Worm (Caenorhabditis elegans) whole organism, mixed stage, embryonic: Measurements from ENCODE around the gene M106.8.
A peak's percentile ranks its signal among the peaks of the same experiment; 100 is the strongest.

Source experiments
- bed-3 ChIP-seq: fragments of 200-800 bp; sonication (Bioruptor generic); optimal IDR thresholded peaks from 3 replicates; lab custom pipeline; 2018; ENCODE audit warnings: mild to moderate bottlenecking, missing genetic modification characterization, moderate library complexity, missing compliant biosample characterization
- blmp-1 ChIP-seq: fragments of 150-350 bp; optimal IDR thresholded peaks from 2 replicates; lab custom pipeline; 2014; ENCODE audit warnings: missing biosample characterization, missing genetic modification characterization
- ceh-39 ChIP-seq: fragments of 150-350 bp; optimal IDR thresholded peaks from 2 replicates; lab custom pipeline; 2014; ENCODE audit warnings: missing biosample characterization, missing genetic modification characterization
- ceh-43 ChIP-seq: fragments of 200-800 bp; sonication (Bioruptor generic); optimal IDR thresholded peaks from 2 replicates; lab custom pipeline; 2018; ENCODE audit warnings: mild to moderate bottlenecking, missing genetic modification characterization, moderate library complexity, missing compliant biosample characterization
- ceh-83 ChIP-seq: fragments of 200-800 bp; sonication (Bioruptor generic); optimal IDR thresholded peaks from 2 replicates; lab custom pipeline; 2018; ENCODE audit warnings: mild to moderate bottlenecking, missing genetic modification characterization, missing compliant biosample characterization
- ces-1 ChIP-seq: fragments of 150-350 bp; optimal IDR thresholded peaks from 2 replicates; lab custom pipeline; 2014; ENCODE audit warnings: missing biosample characterization, missing genetic modification reagents, missing genetic modification characterization
- cnd-1 ChIP-seq: fragments of 200-800 bp; sonication (Bioruptor generic); optimal IDR thresholded peaks from 2 replicates; lab custom pipeline; 2018; ENCODE audit warnings: mild to moderate bottlenecking, missing genetic modification characterization, missing compliant biosample characterization
- drap-1 ChIP-seq: fragments of 200-800 bp; sonication (Bioruptor generic); optimal IDR thresholded peaks from 3 replicates; lab custom pipeline; 2018; ENCODE audit warnings: mild to moderate bottlenecking, missing genetic modification characterization, missing compliant biosample characterization
- elt-1 ChIP-seq: sonication (generic microtip); optimal IDR thresholded peaks from 2 replicates; lab custom pipeline; 2017; ENCODE audit warnings: missing genetic modification characterization, mild to moderate bottlenecking, missing compliant biosample characterization, antibody characterized with exemption, moderate library complexity, borderline replicate concordance; ENCODE audit not compliant: insufficient read depth
- elt-3 ChIP-seq: fragments of 150-350 bp; optimal IDR thresholded peaks from 2 replicates; lab custom pipeline; 2014; ENCODE audit warnings: missing biosample characterization, missing genetic modification characterization
- flh-1 ChIP-seq: fragments of 200-800 bp; sonication (Bioruptor generic); optimal IDR thresholded peaks from 2 replicates; lab custom pipeline; 2018; ENCODE audit warnings: mild to moderate bottlenecking, missing genetic modification characterization, moderate library complexity, missing compliant biosample characterization
- ham-2 ChIP-seq: fragments of 200-800 bp; sonication (Bioruptor generic); optimal IDR thresholded peaks from 2 replicates; lab custom pipeline; 2018; ENCODE audit warnings: mild to moderate bottlenecking, missing genetic modification characterization, missing compliant biosample characterization
- hlh-1 ChIP-seq: fragments of 150-350 bp; optimal IDR thresholded peaks from 2 replicates; lab custom pipeline; 2014; ENCODE audit warnings: missing biosample characterization, missing genetic modification reagents, missing genetic modification characterization
- lin-13 ChIP-seq: fragments of 150-350 bp; optimal IDR thresholded peaks from 2 replicates; lab custom pipeline; 2014; ENCODE audit warnings: missing biosample characterization, missing genetic modification characterization
- lin-32 ChIP-seq: fragments of 200-800 bp; sonication (Bioruptor generic); optimal IDR thresholded peaks from 2 replicates; lab custom pipeline; 2018; ENCODE audit warnings: mild to moderate bottlenecking, missing genetic modification characterization, missing compliant biosample characterization
- lsy-2 ChIP-seq: fragments of 150-350 bp; optimal IDR thresholded peaks from 2 replicates; lab custom pipeline; 2014; ENCODE audit warnings: missing biosample characterization, missing genetic modification characterization
- mab-5 ChIP-seq: fragments of 150-350 bp; optimal IDR thresholded peaks from 2 replicates; lab custom pipeline; 2014; ENCODE audit warnings: missing biosample characterization, missing genetic modification characterization
- mep-1 ChIP-seq: fragments of 150-350 bp; optimal IDR thresholded peaks from 2 replicates; lab custom pipeline; 2017; ENCODE audit warnings: missing biosample characterization, missing genetic modification reagents, missing genetic modification characterization, inconsistent platforms
- mls-2 ChIP-seq: sonication (generic microtip); optimal IDR thresholded peaks from 2 replicates; lab custom pipeline; 2016; ENCODE audit warnings: mild to moderate bottlenecking, missing genetic modification characterization, moderate library complexity, missing compliant biosample characterization
- nhr-12 ChIP-seq: fragments of 150-350 bp; optimal IDR thresholded peaks from 2 replicates; lab custom pipeline; 2014; ENCODE audit warnings: missing biosample characterization, missing genetic modification characterization
- nhr-2 ChIP-seq: fragments of 150-350 bp; optimal IDR thresholded peaks from 2 replicates; lab custom pipeline; 2014; ENCODE audit warnings: missing biosample characterization, missing genetic modification characterization
- nhr-237 ChIP-seq: fragments of 150-350 bp; optimal IDR thresholded peaks from 2 replicates; lab custom pipeline; 2014; ENCODE audit warnings: missing biosample characterization, missing genetic modification characterization
- nhr-28 ChIP-seq: fragments of 150-350 bp; optimal IDR thresholded peaks from 2 replicates; lab custom pipeline; 2014; ENCODE audit warnings: missing biosample characterization, missing genetic modification characterization
- nhr-76 ChIP-seq: sonication (generic microtip); optimal IDR thresholded peaks from 2 replicates; lab custom pipeline; 2017; ENCODE audit warnings: missing biosample characterization, missing genetic modification characterization
- pha-4 ChIP-seq: fragments of 150-350 bp; optimal IDR thresholded peaks from 2 replicates; lab custom pipeline; 2018; ENCODE audit warnings: missing biosample characterization, missing genetic modification reagents, missing genetic modification characterization
- sem-2 ChIP-seq: fragments of 200-800 bp; sonication (Bioruptor generic); optimal IDR thresholded peaks from 2 replicates; lab custom pipeline; 2018; ENCODE audit warnings: mild to moderate bottlenecking, missing genetic modification characterization, missing compliant biosample characterization
- snpc-4 ChIP-seq: fragments of 150-350 bp; optimal IDR thresholded peaks from 2 replicates; lab custom pipeline; 2014; ENCODE audit warnings: missing biosample characterization, missing genetic modification characterization
- sptf-1 ChIP-seq: sonication (generic microtip); optimal IDR thresholded peaks from 2 replicates; lab custom pipeline; 2017; ENCODE audit warnings: mild to moderate bottlenecking, missing genetic modification characterization, moderate library complexity, missing compliant biosample characterization
- tbx-8 ChIP-seq: fragments of 200-800 bp; sonication (Bioruptor generic); optimal IDR thresholded peaks from 2 replicates; lab custom pipeline; 2018; ENCODE audit warnings: mild to moderate bottlenecking, missing genetic modification characterization, moderate library complexity, missing compliant biosample characterization
- unc-120 ChIP-seq: sonication (generic microtip); optimal IDR thresholded peaks from 2 replicates; lab custom pipeline; 2017; ENCODE audit warnings: missing genetic modification characterization, missing compliant biosample characterization; ENCODE audit not compliant: poor library complexity, severe bottlenecking
- unc-39 ChIP-seq: fragments of 150-350 bp; optimal IDR thresholded peaks from 2 replicates; lab custom pipeline; 2014; ENCODE audit warnings: missing biosample characterization, missing genetic modification characterization
- unc-62 ChIP-seq: fragments of 150-350 bp; optimal IDR thresholded peaks from 2 replicates; lab custom pipeline; 2014; ENCODE audit warnings: missing biosample characterization, missing genetic modification reagents, missing genetic modification characterization
- zip-8 ChIP-seq: fragments of 150-350 bp; optimal IDR thresholded peaks from 2 replicates; lab custom pipeline; 2014; ENCODE audit warnings: missing biosample characterization, missing genetic modification characterization
- ztf-11 ChIP-seq: fragments of 150-350 bp; optimal IDR thresholded peaks from 2 replicates; lab custom pipeline; 2014; ENCODE audit warnings: missing biosample characterization, missing genetic modification characterization

M106.8 gene

DNA sequence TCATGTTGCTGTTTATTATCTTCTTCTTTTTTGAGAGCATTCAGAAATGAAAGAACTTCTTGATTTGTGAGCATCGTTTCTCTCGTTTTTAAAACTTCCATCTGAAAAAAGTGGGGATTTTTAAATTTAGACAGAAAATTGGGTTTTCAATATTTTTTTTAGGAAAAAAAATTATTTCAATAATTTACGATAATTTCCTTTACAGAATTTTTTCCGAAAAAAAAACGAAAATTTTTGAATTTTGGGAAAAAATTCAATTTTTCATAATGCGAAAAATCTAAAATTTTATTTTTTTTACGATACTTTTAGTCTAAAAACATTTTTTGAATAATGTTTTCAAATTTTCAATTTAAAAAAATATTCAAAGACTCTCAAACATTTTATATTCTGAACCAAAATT is 13.7 kb upstream of the M106.8 start, which contains the start of gene M106.7:
M106.7 (minus strand) TSS at position 101 of the 400 bp plus-strand sequence.
- TF ChIP-seq nhr-237 (tag; lab: Kevin White, UChicago) = no peak
- no peak for TF ChIP-seq snpc-4 (tag; lab: Kevin White, UChicago)
- no peak for TF ChIP-seq zip-8 (tag; lab: Kevin White, UChicago)
- TF ChIP-seq pha-4 (tag; lab: Kevin White, UChicago) = no peak
- no peak for TF ChIP-seq lin-32
- no peak for TF ChIP-seq nhr-76 (tag; lab: Kevin White, UChicago)
- TF ChIP-seq mls-2 = no peak
- no peak for TF ChIP-seq ces-1 (GFP tag; lab: Kevin White, UChicago)
- TF ChIP-seq ztf-11 (tag; lab: Kevin White, UChicago) = no peak
- TF ChIP-seq elt-3 (tag; lab: Kevin White, UChicago) = no peak
- TF ChIP-seq ceh-43 (GFP tag; lab: Kevin White, UChicago) = no peak
- TF ChIP-seq mep-1 (tag; lab: Kevin White, UChicago) = no peak
- TF ChIP-seq unc-39 (tag; lab: Kevin White, UChicago) = no peak

ce11 chrII:10852880-10853279 is 9.5 kb upstream of the M106.8 start:
- TF ChIP-seq bed-3 (no peak), nhr-12 (no peak), unc-62 (GFP tag; lab: Kevin White, UChicago) (no peak), sptf-1 (no peak), blmp-1 (tag; lab: Kevin White, UChicago) (no peak), ztf-11 (tag; lab: Kevin White, UChicago) (no peak), nhr-76 (tag; lab: Kevin White, UChicago) (no peak), ces-1 (GFP tag; lab: Kevin White, UChicago) (no peak)
- TF ChIP-seq, all 35 proteins: peak for 0

DNA sequence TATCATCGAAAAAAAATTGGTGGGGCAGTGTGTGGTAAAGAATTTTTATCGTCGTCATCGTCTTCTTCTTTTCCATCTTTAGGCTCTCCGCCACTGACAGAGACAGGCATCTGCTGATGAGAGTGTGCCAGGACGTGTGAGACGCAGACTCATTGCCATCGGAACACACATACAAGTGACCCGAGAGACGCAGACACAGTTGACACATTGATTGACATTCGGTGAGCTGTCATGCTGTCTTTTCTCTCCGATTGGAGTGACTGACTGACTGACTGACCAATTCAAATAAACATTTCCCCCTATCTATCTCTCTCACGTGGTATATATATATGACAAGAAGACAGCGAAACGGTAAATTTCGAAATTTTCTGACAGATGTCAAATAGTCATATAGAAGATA is 7.7 kb upstream of the M106.8 start:
- TF ChIP-seq lsy-2 (tag; lab: Kevin White, UChicago) (peak; percentile 3), mep-1 (tag; lab: Kevin White, UChicago) (peak; percentile 8), ham-2 (GFP tag; lab: Kevin White, UChicago) (no peak), unc-120 (tag; lab: Kevin White, UChicago) (peak; percentile 53), pha-4 (tag; lab: Kevin White, UChicago) (peak; percentile 43), unc-62 (GFP tag; lab: Kevin White, UChicago) (peak; percentile 100), blmp-1 (tag; lab: Kevin White, UChicago) (no peak), nhr-12 (no peak), ceh-39 (tag; lab: Kevin White, UChicago) (no peak), unc-39 (tag; lab: Kevin White, UChicago) (no peak)

ce11 chrII:10849903-10850302 is 6.5 kb upstream of the M106.8 start, which contains the start of gene M106.2:
TSS of gene M106.2 (minus strand) at chrII:10850003.
- no peak for TF ChIP-seq unc-62 (GFP tag; lab: Kevin White, UChicago)
- TF ChIP-seq ceh-83 = no peak
- TF ChIP-seq sem-2 (GFP tag; lab: Kevin White, UChicago) = no peak
- no peak for TF ChIP-seq nhr-12
- no peak for TF ChIP-seq nhr-2
- TF ChIP-seq mep-1 (tag; lab: Kevin White, UChicago) = no peak
- no peak for TF ChIP-seq pha-4 (tag; lab: Kevin White, UChicago)
- TF ChIP-seq elt-3 (tag; lab: Kevin White, UChicago) = no peak
- TF ChIP-seq lin-32 = no peak
- TF ChIP-seq ceh-43 (GFP tag; lab: Kevin White, UChicago) = no peak
- no peak for TF ChIP-seq drap-1

ce11 chrII:10847057-10847456 is 3.6 kb upstream of the M106.8 start:
- TF ChIP-seq cnd-1 = no peak

- TF ChIP-seq ces-1 (GFP tag; lab: Kevin White, UChicago) (no peak), nhr-76 (tag; lab: Kevin White, UChicago) (no peak), mep-1 (tag; lab: Kevin White, UChicago) (peak; percentile 23), nhr-28 (tag; lab: Kevin White, UChicago) (peak; percentile 63), elt-1 (tag; lab: Kevin White, UChicago) (no peak), ceh-39 (tag; lab: Kevin White, UChicago) (peak; percentile 33), lin-13 (tag; lab: Kevin White, UChicago) (peak; percentile 74), lsy-2 (tag; lab: Kevin White, UChicago) (peak; percentile 59), sem-2 (GFP tag; lab: Kevin White, UChicago) (peak; percentile 94), unc-62 (GFP tag; lab: Kevin White, UChicago) (peak; percentile 12), snpc-4 (tag; lab: Kevin White, UChicago) (no peak), ceh-43 (GFP tag; lab: Kevin White, UChicago) (peak; percentile 92), ceh-83 (peak; percentile 99), lin-32 (peak; percentile 90), nhr-237 (tag; lab: Kevin White, UChicago) (no peak), nhr-2 (no peak), nhr-12 (no peak), pha-4 (tag; lab: Kevin White, UChicago) (peak; percentile 83), hlh-1 (tag; lab: Kevin White, UChicago) (peak; percentile 23), blmp-1 (tag; lab: Kevin White, UChicago) (no peak), bed-3 (peak; percentile 82), cnd-1 (peak; percentile 97), mls-2 (peak; percentile 98), unc-120 (tag; lab: Kevin White, UChicago) (peak; percentile 84), zip-8 (tag; lab: Kevin White, UChicago) (no peak), unc-39 (tag; lab: Kevin White, UChicago) (peak; percentile 43), tbx-8 (GFP tag; lab: Kevin White, UChicago) (peak; percentile 97), sptf-1 (peak; percentile 96), flh-1 (peak; percentile 83), mab-5 (tag; lab: Kevin White, UChicago) (no peak), drap-1 (peak; percentile 94), ham-2 (GFP tag; lab: Kevin White, UChicago) (peak; percentile 91)
Observed at ce11 chrII:10840067-10840466, 3.4 kb downstream of the M106.8 start.
